Fruit fly (Drosophila melanogaster): ENCODE measurements around the gene Alg13.

Alg13 gene

DNA sequence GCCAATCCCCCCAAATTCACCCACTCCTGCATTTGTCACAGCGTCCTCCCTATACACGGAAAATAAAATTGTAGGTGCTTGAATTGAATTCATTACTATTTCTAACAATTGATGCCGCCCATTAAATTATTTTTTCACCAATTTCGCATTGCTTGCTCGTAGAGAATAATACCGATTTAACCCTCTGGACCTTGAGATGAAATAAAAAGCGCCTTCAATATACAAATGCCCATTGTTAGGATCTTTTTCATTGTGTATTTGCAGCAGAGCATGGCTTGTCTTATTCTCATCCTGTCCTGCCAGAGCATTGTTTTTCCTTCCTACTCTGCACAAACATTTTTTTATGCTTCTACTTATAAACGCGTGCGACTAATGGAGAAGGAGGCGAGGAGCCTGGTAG lies 46.8 kb downstream of the Alg13 start:
- TF ChIP-seq brk (GFP tag; optimal IDR thresholded peaks at IDR 0.05): no peak
- TF ChIP-seq dsf (GFP tag; optimal IDR thresholded peaks at IDR 0.05; ENCODE audit: borderline replicate concordance): no peak
- no peak for TF ChIP-seq dl (GFP tag; optimal IDR thresholded peaks at IDR 0.05; ENCODE audit: insufficient read depth in 1 of 2, partially characterized antibody in 2 of 2)
- TF ChIP-seq fru (GFP tag; optimal IDR thresholded peaks at IDR 0.05): peak; percentile 46
- peak; percentile 18 for TF ChIP-seq rgr (GFP tag; optimal IDR thresholded peaks at IDR 0.05)
- no peak for TF ChIP-seq N (GFP tag; optimal IDR thresholded peaks at IDR 0.05)
- TF ChIP-seq Sp1 (GFP tag; optimal IDR thresholded peaks at IDR 0.05): peak; percentile 1
- TF ChIP-seq Vsx2 (GFP tag; optimal IDR thresholded peaks at IDR 0.05; ENCODE audit: partially characterized antibody): no peak
- no peak for TF ChIP-seq Myc (optimal IDR thresholded peaks at IDR 0.05)
- TF ChIP-seq foxo (GFP tag; optimal IDR thresholded peaks at IDR 0.05): peak in 1 of 2 experiments; percentile 42
- no peak for TF ChIP-seq dmrt93B (GFP tag; optimal IDR thresholded peaks at IDR 0.05)
- no peak for TF ChIP-seq Jra (GFP tag; optimal IDR thresholded peaks at IDR 0.05)
- TF ChIP-seq woc (GFP tag; optimal IDR thresholded peaks at IDR 0.05): no peak
- TF ChIP-seq Dif (GFP tag; optimal IDR thresholded peaks at IDR 0.05; ENCODE audit: partially characterized antibody): no peak
- no peak for TF ChIP-seq Hnf4 (GFP tag; optimal IDR thresholded peaks at IDR 0.05)
- TF ChIP-seq Mio (GFP tag; optimal IDR thresholded peaks at IDR 0.05): no peak
- no peak for TF ChIP-seq tai (GFP tag; optimal IDR thresholded peaks at IDR 0.05)
- no peak for TF ChIP-seq lola (GFP tag; optimal IDR thresholded peaks at IDR 0.05)
- TF ChIP-seq sv (GFP tag; optimal IDR thresholded peaks at IDR 0.05): no peak
- no peak for TF ChIP-seq psq (GFP tag; optimal IDR thresholded peaks at IDR 0.05)
- no peak for TF ChIP-seq CG9705 (GFP tag; optimal IDR thresholded peaks at IDR 0.05)
- TF ChIP-seq Abd-B (GFP tag; optimal IDR thresholded peaks at IDR 0.05): no peak
- TF ChIP-seq usp (GFP tag; optimal IDR thresholded peaks at IDR 0.05): no peak
- TF ChIP-seq CG32264 (GFP tag; optimal IDR thresholded peaks at IDR 0.05): no peak
- no peak for TF ChIP-seq Rel (GFP tag; optimal IDR thresholded peaks at IDR 0.05)
- TF ChIP-seq Rel (tag; optimal IDR thresholded peaks at IDR 0.05): no peak
- TF ChIP-seq GATAd (GFP tag; optimal IDR thresholded peaks at IDR 0.05): no peak
- no peak for TF ChIP-seq sage (GFP tag; optimal IDR thresholded peaks at IDR 0.05)
- no peak for TF ChIP-seq jim (GFP tag; optimal IDR thresholded peaks at IDR 0.05)
- TF ChIP-seq h (GFP tag; optimal IDR thresholded peaks at IDR 0.05): peak; percentile 34
- peak; percentile 24 for TF ChIP-seq OdsH (GFP tag; optimal IDR thresholded peaks at IDR 0.05)
- no peak for TF ChIP-seq Hr83 (GFP tag; optimal IDR thresholded peaks at IDR 0.05; ENCODE audit: poor library complexity, severe bottlenecking)
- peak; percentile 22 for TF ChIP-seq HLH106 (tag; optimal IDR thresholded peaks at IDR 0.05)
- TF ChIP-seq pan (optimal IDR thresholded peaks at IDR 0.05): no peak
- TF ChIP-seq br (GFP tag; optimal IDR thresholded peaks at IDR 0.05): peak; percentile 0
- TF ChIP-seq ey (GFP tag; optimal IDR thresholded peaks at IDR 0.05): peak; percentile 44
- TF ChIP-seq Dfd (GFP tag; optimal IDR thresholded peaks at IDR 0.05): no peak
- no peak for TF ChIP-seq Hr78 (GFP tag; optimal IDR thresholded peaks at IDR 0.05)
- TF ChIP-seq CrebA (GFP tag; optimal IDR thresholded peaks at IDR 0.05; ENCODE audit: borderline replicate concordance): no peak

DNA sequence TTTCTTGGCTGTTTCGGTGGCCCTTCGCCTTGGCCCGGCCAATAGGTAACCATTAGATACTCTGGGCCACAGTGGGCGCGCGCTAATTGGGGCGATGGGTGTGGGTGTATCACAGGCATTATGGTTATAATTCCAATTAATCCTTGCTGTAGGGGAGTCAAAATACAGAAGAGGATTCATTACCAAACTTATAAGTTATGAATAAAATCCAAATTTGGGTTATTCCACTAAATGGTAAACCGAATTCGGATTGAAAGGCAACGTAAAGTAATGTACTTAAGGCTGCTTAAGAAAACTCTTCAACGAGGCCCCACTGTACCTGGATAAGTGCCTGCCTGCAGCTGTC lies 48.7 kb downstream of the Alg13 start:
- TF ChIP-seq foxo (GFP tag; optimal IDR thresholded peaks at IDR 0.05): peak in 1 of 2 experiments; percentile 8
- TF ChIP-seq sv (GFP tag; optimal IDR thresholded peaks at IDR 0.05): no peak
- TF ChIP-seq OdsH (GFP tag; optimal IDR thresholded peaks at IDR 0.05): no peak
- TF ChIP-seq Dfd (GFP tag; optimal IDR thresholded peaks at IDR 0.05): no peak
- TF ChIP-seq HLH106 (tag; optimal IDR thresholded peaks at IDR 0.05): peak; percentile 9

DNA sequence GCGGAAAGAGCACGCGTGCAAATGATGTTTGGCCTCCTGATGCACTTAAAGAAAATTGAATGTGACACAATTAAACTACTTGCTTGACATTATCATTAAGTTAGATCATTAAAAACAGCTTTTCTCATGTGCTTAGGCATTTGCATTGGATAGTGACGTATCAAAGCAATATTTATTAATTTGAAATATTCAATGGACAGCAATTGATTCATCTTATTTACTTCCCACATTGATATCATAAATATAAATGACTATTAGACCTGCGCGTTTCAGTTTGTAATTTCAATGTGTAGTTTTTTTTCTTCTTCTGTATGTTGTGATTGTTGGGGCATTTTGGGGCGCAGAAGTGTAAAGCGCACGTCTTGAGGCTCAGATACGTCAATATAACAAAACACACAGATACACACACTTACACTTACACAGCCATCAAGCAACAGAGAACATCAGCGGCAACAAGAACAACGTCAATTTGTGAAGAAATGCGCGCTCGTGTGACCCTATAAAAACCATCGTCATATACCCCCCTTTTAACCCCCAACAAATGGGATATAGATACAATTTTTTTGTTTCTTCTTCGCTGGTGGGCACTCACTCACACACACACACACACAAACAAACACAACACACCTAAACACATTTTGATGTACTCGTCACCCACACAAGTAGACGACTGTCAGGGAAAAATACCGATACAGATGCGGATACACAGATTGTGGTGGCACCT lies 49.3 kb downstream of the Alg13 start:
- TF ChIP-seq N (GFP tag; optimal IDR thresholded peaks at IDR 0.05) (no peak), Hr78 (GFP tag; optimal IDR thresholded peaks at IDR 0.05) (no peak), ey (GFP tag; optimal IDR thresholded peaks at IDR 0.05) (peak; percentile 60), jim (GFP tag; optimal IDR thresholded peaks at IDR 0.05) (no peak), woc (GFP tag; optimal IDR thresholded peaks at IDR 0.05) (peak; percentile 56), pan (optimal IDR thresholded peaks at IDR 0.05) (no peak), OdsH (GFP tag; optimal IDR thresholded peaks at IDR 0.05) (peak; percentile 47), rgr (GFP tag; optimal IDR thresholded peaks at IDR 0.05) (peak; percentile 36), foxo (GFP tag; optimal IDR thresholded peaks at IDR 0.05) (peak in 1 of 2 experiments; percentile 58), Hnf4 (GFP tag; optimal IDR thresholded peaks at IDR 0.05) (no peak), Hr83 (GFP tag; optimal IDR thresholded peaks at IDR 0.05; ENCODE audit: poor library complexity, severe bottlenecking) (no peak), Dfd (GFP tag; optimal IDR thresholded peaks at IDR 0.05) (peak; percentile 47), dl (GFP tag; optimal IDR thresholded peaks at IDR 0.05; ENCODE audit: insufficient read depth in 1 of 2, partially characterized antibody in 2 of 2) (no peak), sv (GFP tag; optimal IDR thresholded peaks at IDR 0.05) (peak; percentile 52), fru (GFP tag; optimal IDR thresholded peaks at IDR 0.05) (peak; percentile 62), psq (GFP tag; optimal IDR thresholded peaks at IDR 0.05) (no peak), brk (GFP tag; optimal IDR thresholded peaks at IDR 0.05) (no peak), CrebA (GFP tag; optimal IDR thresholded peaks at IDR 0.05; ENCODE audit: borderline replicate concordance) (no peak), Rel (GFP tag; optimal IDR thresholded peaks at IDR 0.05) (no peak), Rel (tag; optimal IDR thresholded peaks at IDR 0.05) (no peak), dmrt93B (GFP tag; optimal IDR thresholded peaks at IDR 0.05) (peak; percentile 45), HLH106 (tag; optimal IDR thresholded peaks at IDR 0.05) (peak; percentile 54), Dif (GFP tag; optimal IDR thresholded peaks at IDR 0.05; ENCODE audit: partially characterized antibody) (no peak), CG32264 (GFP tag; optimal IDR thresholded peaks at IDR 0.05) (no peak), h (GFP tag; optimal IDR thresholded peaks at IDR 0.05) (peak; percentile 64), Sp1 (GFP tag; optimal IDR thresholded peaks at IDR 0.05) (peak; percentile 37), sage (GFP tag; optimal IDR thresholded peaks at IDR 0.05) (peak; percentile 17), Jra (GFP tag; optimal IDR thresholded peaks at IDR 0.05) (no peak), br (GFP tag; optimal IDR thresholded peaks at IDR 0.05) (peak; percentile 33)

Data from whole organism, wandering third instar larva.